Worm (Caenorhabditis elegans): Measurements from ENCODE around the gene W03G1.2.

- TF ChIP-seq nhr-237 (tag; optimal IDR thresholded peaks at IDR 0.05), result no peak
- TF ChIP-seq mdl-1 (tag; optimal IDR thresholded peaks at IDR 0.05), result no peak
- no peak for TF ChIP-seq ceh-82 (tag; optimal IDR thresholded peaks at IDR 0.05)
- TF ChIP-seq nhr-11 (tag; optimal IDR thresholded peaks at IDR 0.05), result no peak
- no peak for TF ChIP-seq ztf-11 (tag; optimal IDR thresholded peaks at IDR 0.05)
- no peak for TF ChIP-seq snpc-4 (tag; optimal IDR thresholded peaks at IDR 0.05)
- TF ChIP-seq nhr-28 (tag; optimal IDR thresholded peaks at IDR 0.05), result no peak
- TF ChIP-seq ceh-44 (GFP tag; IDR thresholded peaks at IDR 0.05), result no peak
- no peak for TF ChIP-seq ceh-28 (tag; optimal IDR thresholded peaks at IDR 0.05)
- TF ChIP-seq zfp-3 (GFP tag; conservative IDR thresholded peaks at IDR 0.05), result no peak
- TF ChIP-seq R02D3.7 (tag; optimal IDR thresholded peaks at IDR 0.05), result no peak
These were observed 36.3 kb downstream of the W03G1.2 start for ce11 chrIV:560780-561179.
